Fruit fly (Drosophila melanogaster) whole organism: ENCODE data around the gene mIF2.

Source experiments
- CG8478 ChIP-seq: fragments of >200 bp; optimal IDR thresholded peaks from 2 replicates; lab custom pipeline; 2018; ENCODE audit warnings: inconsistent platforms
- Dll ChIP-seq: fragments of >200 bp; optimal IDR thresholded peaks from 2 replicates; lab custom pipeline; 2017
- EcR ChIP-seq, 2 experiments: fragments of >200 bp; optimal IDR thresholded peaks; 2 replicates each; lab custom pipeline; 2017; ENCODE audit warnings: missing biosample characterization in 2 of 2, missing genetic modification characterization in 2 of 2, missing genetic modification reagents in 2 of 2
- pan ChIP-seq: fragments of >200 bp; optimal IDR thresholded peaks from 2 replicates; lab custom pipeline; 2017
- psq ChIP-seq: fragments of >200 bp; optimal IDR thresholded peaks from 2 replicates; lab custom pipeline; 2017
- usp ChIP-seq: fragments of >200 bp; optimal IDR thresholded peaks from 2 replicates; lab custom pipeline; 2017; ENCODE audit warnings: missing biosample characterization, missing genetic modification characterization, mixed read lengths

mIF2 gene

dm6 chr3R:28579501-28579900 lies 34.9 kb upstream of the mIF2 start:
- no peak for TF ChIP-seq usp (GFP tag; lab: Kevin White, UChicago)
- no peak for TF ChIP-seq EcR (GFP tag; optimal IDR thresholded peaks at IDR 0.05; lab: Kevin White, UChicago)
- TF ChIP-seq psq (lab: Kevin White, UChicago), result no peak
- TF ChIP-seq Dll, result no peak
- no peak for TF ChIP-seq CG8478 (lab: Kevin White, UChicago)
- no peak for TF ChIP-seq pan (lab: Kevin White, UChicago)

- TF ChIP-seq usp (GFP tag; lab: Kevin White, UChicago) (no peak), pan (lab: Kevin White, UChicago) (no peak), psq (lab: Kevin White, UChicago) (no peak), Dll (no peak), CG8478 (lab: Kevin White, UChicago) (no peak), EcR (GFP tag; optimal IDR thresholded peaks at IDR 0.05; lab: Kevin White, UChicago) (no peak)
Measured at dm6 chr3R:28576838-28577237, 32.2 kb upstream of the mIF2 start.

- TF ChIP-seq usp (GFP tag; lab: Kevin White, UChicago), result no peak
Measured at dm6 chr3R:28572692-28573643, 28.4 kb upstream of the mIF2 start.

DNA sequence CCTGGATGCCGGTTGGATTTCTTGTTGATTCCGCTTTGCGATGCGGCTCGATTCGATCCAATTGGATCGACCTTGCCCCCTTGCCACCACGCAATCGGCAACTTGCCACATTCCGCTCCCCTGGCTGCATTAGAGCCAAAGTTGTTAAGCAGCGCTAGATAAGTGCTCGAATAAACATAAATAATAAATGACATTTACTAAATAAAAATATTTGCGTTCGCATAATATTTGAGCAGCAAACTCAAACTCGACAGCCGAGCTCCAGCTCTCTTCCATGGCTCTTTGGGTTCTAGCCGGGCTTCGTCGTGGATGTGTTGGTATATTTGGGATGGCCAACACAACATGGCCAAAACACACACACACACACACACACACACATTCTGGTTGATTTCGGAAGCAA lies 26.2 kb upstream of the mIF2 start:
- TF ChIP-seq CG8478 (lab: Kevin White, UChicago), result no peak
- no peak for TF ChIP-seq usp (GFP tag; lab: Kevin White, UChicago)
- no peak for TF ChIP-seq Dll
- TF ChIP-seq pan (lab: Kevin White, UChicago), result no peak
- TF ChIP-seq EcR (GFP tag; optimal IDR thresholded peaks at IDR 0.05; lab: Kevin White, UChicago), result no peak
- no peak for TF ChIP-seq psq (lab: Kevin White, UChicago)

dm6 chr3R:28569529-28570175 lies 25.0 kb upstream of the mIF2 start:
- TF ChIP-seq CG8478 (lab: Kevin White, UChicago) (no peak), psq (lab: Kevin White, UChicago) (no peak)

DNA sequence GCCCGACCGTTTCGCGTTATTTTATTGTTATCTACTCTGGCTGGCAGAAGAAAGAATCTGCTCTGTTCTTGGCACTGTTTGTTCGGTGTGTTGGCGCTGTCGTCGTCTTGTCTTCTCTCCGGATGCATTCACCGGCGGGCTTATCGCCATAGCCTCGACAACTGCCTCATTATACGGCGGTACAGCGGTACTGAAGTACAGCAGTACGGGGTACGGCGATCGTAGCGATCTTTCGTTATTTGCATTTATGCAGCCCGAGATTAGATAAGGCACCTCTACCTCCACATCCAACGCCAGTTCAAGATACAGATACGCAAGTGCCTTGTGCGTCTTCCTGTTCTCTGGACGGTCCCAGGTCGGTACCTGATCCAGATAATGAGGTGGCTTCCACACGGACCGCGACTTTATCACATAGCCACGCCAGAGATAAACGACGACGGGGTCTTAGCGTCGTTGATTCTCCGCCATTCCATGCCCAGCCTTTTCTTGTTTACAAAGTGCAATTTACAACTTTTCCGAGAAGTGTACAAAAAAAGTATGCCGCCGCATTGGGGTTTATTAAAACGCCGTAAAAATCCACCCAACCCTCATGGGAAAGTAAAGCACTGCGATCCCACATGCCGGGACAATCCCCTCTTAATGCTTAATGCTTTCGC lies 23.6 kb upstream of the mIF2 start:
- TF ChIP-seq EcR (GFP tag; optimal IDR thresholded peaks at IDR 0.05; lab: Kevin White, UChicago) (no peak), psq (lab: Kevin White, UChicago) (no peak), CG8478 (lab: Kevin White, UChicago) (no peak), Dll (no peak), pan (lab: Kevin White, UChicago) (no peak), usp (GFP tag; lab: Kevin White, UChicago) (no peak)

- TF ChIP-seq EcR (GFP tag; optimal IDR thresholded peaks at IDR 0.05; lab: Kevin White, UChicago) (no peak), usp (GFP tag; lab: Kevin White, UChicago) (no peak), Dll (no peak), CG8478 (lab: Kevin White, UChicago) (no peak), pan (lab: Kevin White, UChicago) (no peak)
Measured at dm6 chr3R:28563531-28563930, 18.9 kb upstream of the mIF2 start.

DNA sequence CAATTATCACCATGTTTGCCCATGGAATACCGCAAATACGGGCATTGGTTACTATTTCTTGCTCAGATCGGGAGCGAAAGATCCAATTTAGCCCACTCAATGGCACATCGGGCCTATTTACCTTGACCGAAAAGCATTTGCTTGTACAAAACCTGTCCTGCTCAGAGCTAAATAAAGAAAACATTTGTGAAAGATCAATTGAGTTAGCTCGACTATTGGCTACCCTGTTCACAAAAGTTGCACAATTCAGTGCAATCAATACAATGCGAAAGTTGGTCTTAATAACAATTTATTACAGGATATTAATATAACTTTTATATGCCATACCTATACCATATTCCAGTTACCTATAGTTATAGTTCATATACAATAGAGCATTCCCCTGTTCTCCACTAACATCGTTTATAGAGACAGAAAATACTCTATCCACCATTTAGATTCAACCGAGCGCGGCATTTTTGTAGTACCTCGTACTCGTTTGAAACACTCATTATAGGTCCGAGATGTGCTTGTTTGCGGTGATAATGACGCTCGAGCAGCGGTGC lies 18.1 kb upstream of the mIF2 start:
- TF ChIP-seq usp (GFP tag; lab: Kevin White, UChicago) (no peak), Dll (no peak), EcR (GFP tag; optimal IDR thresholded peaks at IDR 0.05; lab: Kevin White, UChicago) (no peak), pan (lab: Kevin White, UChicago) (no peak)

DNA sequence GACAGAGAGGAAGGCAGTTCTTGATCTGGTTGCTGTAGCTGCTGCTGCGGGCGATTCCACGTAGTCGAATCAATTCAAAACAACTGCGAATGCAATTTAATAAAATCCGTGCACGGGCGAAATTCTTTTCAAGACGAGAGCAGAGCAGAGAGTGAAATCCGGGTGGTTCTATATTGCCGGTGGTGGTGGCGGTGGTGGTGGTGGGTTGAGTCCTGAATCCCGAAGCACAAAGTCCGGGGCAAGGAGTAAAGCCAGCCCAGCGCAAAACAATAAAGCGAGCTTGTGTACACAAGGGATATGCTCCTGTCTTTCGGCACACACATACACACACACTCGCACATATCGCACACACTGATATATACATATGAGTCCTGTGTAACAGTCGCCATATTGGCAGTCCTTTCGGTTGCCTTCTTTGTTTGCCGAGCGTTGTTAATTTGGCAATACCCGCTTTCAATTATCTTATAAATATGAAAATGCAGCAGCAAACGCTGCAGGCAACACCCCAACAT lies 16.8 kb upstream of the mIF2 start:
- TF ChIP-seq Dll, result no peak
- TF ChIP-seq pan (lab: Kevin White, UChicago), result no peak
- TF ChIP-seq psq (lab: Kevin White, UChicago), result no peak
- TF ChIP-seq usp (GFP tag; lab: Kevin White, UChicago), result no peak
- TF ChIP-seq CG8478 (lab: Kevin White, UChicago), result no peak
- no peak for TF ChIP-seq EcR (GFP tag; optimal IDR thresholded peaks at IDR 0.05; lab: Kevin White, UChicago)

- TF ChIP-seq pan (lab: Kevin White, UChicago) (no peak), usp (GFP tag; lab: Kevin White, UChicago) (no peak), EcR (GFP tag; optimal IDR thresholded peaks at IDR 0.05; lab: Kevin White, UChicago) (no peak), CG8478 (lab: Kevin White, UChicago) (no peak), psq (lab: Kevin White, UChicago) (no peak), Dll (no peak)
Measured at dm6 chr3R:28558801-28559200, 14.2 kb upstream of the mIF2 start.

DNA sequence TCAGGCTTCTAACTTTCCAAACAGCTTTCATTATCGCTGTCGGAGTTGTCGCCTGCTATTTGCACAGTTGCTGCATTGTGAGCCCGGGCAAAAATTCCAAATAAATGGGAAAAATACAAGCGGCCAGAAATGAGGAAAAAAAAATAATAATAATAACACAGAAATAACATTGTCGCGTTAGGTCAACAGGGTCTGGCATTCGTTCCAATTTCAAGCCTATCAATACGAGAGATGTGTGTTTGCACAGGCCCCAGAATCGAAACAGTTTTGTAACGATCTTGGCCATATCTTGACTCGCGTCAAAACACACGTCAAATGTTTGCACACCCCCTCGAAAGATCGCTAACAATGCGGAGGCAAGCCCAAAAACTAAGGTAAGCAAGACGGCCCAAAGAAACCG lies 11.8 kb upstream of the mIF2 start:
- TF ChIP-seq EcR (GFP tag; optimal IDR thresholded peaks at IDR 0.05; lab: Kevin White, UChicago), result no peak
- no peak for TF ChIP-seq Dll
- TF ChIP-seq psq (lab: Kevin White, UChicago), result no peak
- TF ChIP-seq pan (lab: Kevin White, UChicago), result no peak
- no peak for TF ChIP-seq CG8478 (lab: Kevin White, UChicago)
- TF ChIP-seq usp (GFP tag; lab: Kevin White, UChicago), result no peak
